Worm (Caenorhabditis elegans) whole organism, L1 larva: ENCODE results near the gene F26F12.4.
A peak's percentile ranks its signal among the peaks of the same experiment; 100 is the strongest.

Experiments used
- C16A3.4 ChIP-seq: fragments of 150-350 bp; optimal IDR thresholded peaks from 2 replicates; lab custom pipeline; 2014; ENCODE audit warnings: missing biosample characterization, missing genetic modification characterization
- C34B4.2 ChIP-seq: sonication (generic microtip); optimal IDR thresholded peaks from 2 replicates; lab custom pipeline; 2017; ENCODE audit warnings: mild to moderate bottlenecking, missing genetic modification characterization, missing compliant biosample characterization
- F16B12.6 ChIP-seq: fragments of 150-350 bp; optimal IDR thresholded peaks from 2 replicates; lab custom pipeline; 2014; ENCODE audit warnings: missing biosample characterization, missing genetic modification characterization
- Y116A8C.19 ChIP-seq: sonication (generic microtip); optimal IDR thresholded peaks from 2 replicates; lab custom pipeline; 2016; ENCODE audit warnings: missing compliant biosample characterization, missing genetic modification characterization, borderline replicate concordance
- aha-1 ChIP-seq: fragments of 150-350 bp; optimal IDR thresholded peaks from 2 replicates; lab custom pipeline; 2014; ENCODE audit warnings: missing biosample characterization, missing genetic modification characterization
- alr-1 ChIP-seq: fragments of 200-800 bp; sonication (Bioruptor generic); optimal IDR thresholded peaks from 2 replicates; lab custom pipeline; 2018; ENCODE audit warnings: borderline replicate concordance, mild to moderate bottlenecking, missing genetic modification characterization, missing compliant biosample characterization
- aly-2 ChIP-seq: fragments of 150-350 bp; optimal IDR thresholded peaks from 2 replicates; lab custom pipeline; 2014; ENCODE audit warnings: missing biosample characterization, missing genetic modification characterization
- ama-1 ChIP-seq: fragments of 150-350 bp; optimal IDR thresholded peaks from 2 replicates; lab custom pipeline; 2014
- blmp-1 ChIP-seq: fragments of 150-350 bp; optimal IDR thresholded peaks from 2 replicates; lab custom pipeline; 2014; ENCODE audit warnings: missing biosample characterization, missing genetic modification characterization
- ceh-82 ChIP-seq, 3 experiments: fragments of 150-350 bp in 1 of 3; sonication (generic microtip) in 2 of 3; optimal IDR thresholded peaks; 2 replicates each; lab custom pipeline; 2014 to 2017; ENCODE audit warnings: missing biosample characterization in 3 of 3, missing genetic modification characterization in 3 of 3
- ceh-88 ChIP-seq: fragments of 200-800 bp; sonication (Bioruptor generic); IDR thresholded peaks from 2 replicates; pipeline ENCODE4 v1.3.6; 2022; ENCODE audit warnings: missing genetic modification characterization, missing compliant biosample characterization
- ceh-90 ChIP-seq: sonication (generic microtip); optimal IDR thresholded peaks from 2 replicates; lab custom pipeline; 2016; ENCODE audit warnings: missing genetic modification characterization, missing compliant biosample characterization
- efl-1 ChIP-seq, 4 experiments: fragments of 150-350 bp; optimal IDR thresholded peaks in 3 of 4; peaks in 1 of 4; 1 replicate in 1 of 4; 2 replicates in 3 of 4; lab custom pipeline; 2014; ENCODE audit warnings: missing biosample characterization in 2 of 4, missing genetic modification characterization in 2 of 4, missing genetic modification reagents in 2 of 4
- efl-3 ChIP-seq: fragments of 200-800 bp; sonication (Bioruptor generic); optimal IDR thresholded peaks from 2 replicates; lab custom pipeline; 2018; ENCODE audit warnings: mild to moderate bottlenecking, missing genetic modification characterization, missing compliant biosample characterization
- egl-13 ChIP-seq: sonication (generic microtip); optimal IDR thresholded peaks from 2 replicates; lab custom pipeline; 2016; ENCODE audit warnings: missing genotype, missing genetic modification reagents, missing genetic modification characterization, missing compliant biosample characterization
- egl-27 ChIP-seq, 2 experiments: fragments of 150-350 bp in 1 of 2; sonication (generic microtip); optimal IDR thresholded peaks; 3 replicates each; lab custom pipeline; 2017 to 2018; ENCODE audit warnings: missing biosample characterization in 2 of 2, missing genetic modification characterization in 2 of 2, missing genetic modification reagents in 2 of 2
- elt-3 ChIP-seq, 6 experiments: fragments of 150-350 bp in 1 of 6; sonication (generic microtip); optimal IDR thresholded peaks; 2 replicates each; lab custom pipeline; 2017 to 2018; ENCODE audit warnings: missing biosample characterization in 6 of 6, missing genetic modification characterization in 6 of 6, inconsistent platforms in 1 of 6
- ets-5 ChIP-seq: fragments of 200-800 bp; sonication (Bioruptor generic); IDR thresholded peaks from 2 replicates; pipeline ENCODE4 v1.3.6; 2022; ENCODE audit warnings: missing genetic modification characterization, missing compliant biosample characterization
- fkh-4 ChIP-seq: sonication (generic microtip); optimal IDR thresholded peaks from 2 replicates; lab custom pipeline; 2016; ENCODE audit warnings: missing compliant biosample characterization, missing genetic modification characterization, borderline replicate concordance
- fkh-8 ChIP-seq: sonication (generic microtip); optimal IDR thresholded peaks from 2 replicates; lab custom pipeline; 2016; ENCODE audit warnings: mild to moderate bottlenecking, missing genetic modification characterization, missing compliant biosample characterization
- grh-1 ChIP-seq: fragments of 200-800 bp; sonication (Bioruptor generic); IDR thresholded peaks from 2 replicates; pipeline ENCODE4 v1.3.6; 2022; ENCODE audit warnings: missing genetic modification reagents, missing genetic modification characterization, missing compliant biosample characterization
- hlh-17 ChIP-seq: fragments of 200-800 bp; sonication (Bioruptor generic); optimal IDR thresholded peaks from 2 replicates; lab custom pipeline; 2018; ENCODE audit warnings: missing genetic modification characterization, mild to moderate bottlenecking, missing compliant biosample characterization, moderate library complexity, borderline replicate concordance
- hpl-2 ChIP-seq: fragments of 150-350 bp; optimal IDR thresholded peaks from 2 replicates; lab custom pipeline; 2014; ENCODE audit warnings: missing biosample characterization, missing genetic modification reagents, missing genetic modification characterization
- irx-1 ChIP-seq: sonication (generic microtip); optimal IDR thresholded peaks from 2 replicates; lab custom pipeline; 2016; ENCODE audit warnings: missing genetic modification characterization, missing compliant biosample characterization
- jun-1 ChIP-seq: fragments of 150-350 bp; optimal IDR thresholded peaks from 2 replicates; lab custom pipeline; 2014; ENCODE audit warnings: missing biosample characterization, missing genetic modification reagents, missing genetic modification characterization
- lin-13 ChIP-seq: fragments of 150-350 bp; optimal IDR thresholded peaks from 2 replicates; lab custom pipeline; 2014; ENCODE audit warnings: missing biosample characterization, missing genetic modification reagents, missing genetic modification characterization
- lin-14 ChIP-seq: fragments of 200-800 bp; sonication (Bioruptor generic); optimal IDR thresholded peaks from 2 replicates; lab custom pipeline; 2018; ENCODE audit warnings: mild to moderate bottlenecking, missing genetic modification characterization, moderate library complexity, missing compliant biosample characterization
- lin-15B ChIP-seq: fragments of 150-350 bp; sonication (generic microtip); optimal IDR thresholded peaks from 3 replicates; lab custom pipeline; 2014; ENCODE audit warnings: missing biosample characterization, missing genetic modification characterization
- lin-35 ChIP-seq, 2 experiments: fragments of 150-350 bp; optimal IDR thresholded peaks; 2 replicates each; lab custom pipeline; 2014; ENCODE audit warnings: missing biosample characterization in 2 of 2, missing genetic modification characterization in 2 of 2, missing genetic modification reagents in 2 of 2
- lin-39 ChIP-seq: fragments of 150-350 bp; optimal IDR thresholded peaks from 2 replicates; lab custom pipeline; 2014; ENCODE audit warnings: missing biosample characterization, missing genetic modification reagents, missing genetic modification characterization
- mab-9 ChIP-seq: fragments of 200-800 bp; sonication (Bioruptor generic); IDR thresholded peaks from 2 replicates; pipeline ENCODE4 v1.3.6; 2022; ENCODE audit warnings: missing genetic modification reagents, missing genetic modification characterization, missing compliant biosample characterization
- mdl-1 ChIP-seq, 2 experiments: fragments of 150-350 bp; optimal IDR thresholded peaks; 2 replicates each; lab custom pipeline; 2014 to 2017; ENCODE audit warnings: missing biosample characterization in 2 of 2, missing genetic modification characterization in 2 of 2, inconsistent platforms in 1 of 2
- mep-1 ChIP-seq: fragments of 150-350 bp; optimal IDR thresholded peaks from 2 replicates; lab custom pipeline; 2014; ENCODE audit warnings: missing biosample characterization, missing genetic modification characterization
- nhr-20 ChIP-seq: sonication (generic microtip); optimal IDR thresholded peaks from 2 replicates; lab custom pipeline; 2016; ENCODE audit warnings: mild to moderate bottlenecking, missing genetic modification characterization, missing compliant biosample characterization
- nhr-47 ChIP-seq: sonication (generic microtip); optimal IDR thresholded peaks from 2 replicates; lab custom pipeline; 2016; ENCODE audit warnings: mild to moderate bottlenecking, missing genetic modification characterization, moderate library complexity, missing compliant biosample characterization
- nhr-71 ChIP-seq: sonication (generic microtip); optimal IDR thresholded peaks from 2 replicates; lab custom pipeline; 2016; ENCODE audit warnings: mild to moderate bottlenecking, missing genetic modification characterization, moderate library complexity, missing compliant biosample characterization
- nhr-76 ChIP-seq: sonication (generic microtip); optimal IDR thresholded peaks from 2 replicates; lab custom pipeline; 2017; ENCODE audit warnings: missing biosample characterization, missing genetic modification characterization
- nhr-84 ChIP-seq: sonication (generic microtip); optimal IDR thresholded peaks from 2 replicates; lab custom pipeline; 2017; ENCODE audit warnings: missing biosample characterization, missing genetic modification characterization
- nhr-85 ChIP-seq: sonication (generic microtip); peaks from one replicate; lab custom pipeline; 2016; ENCODE audit warnings: missing genetic modification characterization, inconsistent platforms, missing compliant biosample characterization
- nhr-90 ChIP-seq: sonication (generic microtip); optimal IDR thresholded peaks from 2 replicates; lab custom pipeline; 2016; ENCODE audit warnings: mild to moderate bottlenecking, missing genetic modification characterization, missing compliant biosample characterization; ENCODE audit not compliant: poor library complexity
- pag-3 ChIP-seq: sonication (generic microtip); optimal IDR thresholded peaks from 2 replicates; lab custom pipeline; 2017; ENCODE audit warnings: missing genetic modification characterization, mild to moderate bottlenecking, missing compliant biosample characterization, antibody characterized with exemption, borderline replicate concordance; ENCODE audit not compliant: insufficient read depth
- rnt-1 ChIP-seq: sonication (generic microtip); optimal IDR thresholded peaks from 2 replicates; lab custom pipeline; 2016; ENCODE audit warnings: mild to moderate bottlenecking, missing genetic modification characterization, moderate library complexity, missing compliant biosample characterization
- skn-1 ChIP-seq: fragments of 150-350 bp; optimal IDR thresholded peaks from 2 replicates; lab custom pipeline; 2014; ENCODE audit warnings: missing biosample characterization, missing genetic modification characterization
- snu-23 ChIP-seq: sonication (generic microtip); optimal IDR thresholded peaks from 2 replicates; lab custom pipeline; 2016; ENCODE audit warnings: missing genetic modification characterization, missing compliant biosample characterization
- sup-37 ChIP-seq: fragments of 200-800 bp; sonication (Bioruptor generic); optimal IDR thresholded peaks from 2 replicates; lab custom pipeline; 2018; ENCODE audit warnings: mild to moderate bottlenecking, missing genetic modification characterization, missing compliant biosample characterization
- tlp-1 ChIP-seq: fragments of 150-350 bp; optimal IDR thresholded peaks from 2 replicates; lab custom pipeline; 2014; ENCODE audit warnings: missing biosample characterization, missing genetic modification characterization
- unc-130 ChIP-seq: fragments of 150-350 bp; optimal IDR thresholded peaks from 2 replicates; lab custom pipeline; 2017; ENCODE audit warnings: missing biosample characterization, missing genetic modification characterization, inconsistent platforms
- unc-62 ChIP-seq: fragments of 150-350 bp; optimal IDR thresholded peaks from 2 replicates; lab custom pipeline; 2014; ENCODE audit warnings: missing biosample characterization, missing genetic modification reagents, missing genetic modification characterization
- zag-1 ChIP-seq: fragments of 150-350 bp; optimal IDR thresholded peaks from 2 replicates; lab custom pipeline; 2014; ENCODE audit warnings: missing biosample characterization, missing genetic modification characterization
- zip-4 ChIP-seq: fragments of 200-800 bp; sonication (Bioruptor generic); optimal IDR thresholded peaks from 2 replicates; lab custom pipeline; 2018; ENCODE audit warnings: mild to moderate bottlenecking, missing genetic modification characterization, moderate library complexity, missing compliant biosample characterization

F26F12.4 gene

DNA sequence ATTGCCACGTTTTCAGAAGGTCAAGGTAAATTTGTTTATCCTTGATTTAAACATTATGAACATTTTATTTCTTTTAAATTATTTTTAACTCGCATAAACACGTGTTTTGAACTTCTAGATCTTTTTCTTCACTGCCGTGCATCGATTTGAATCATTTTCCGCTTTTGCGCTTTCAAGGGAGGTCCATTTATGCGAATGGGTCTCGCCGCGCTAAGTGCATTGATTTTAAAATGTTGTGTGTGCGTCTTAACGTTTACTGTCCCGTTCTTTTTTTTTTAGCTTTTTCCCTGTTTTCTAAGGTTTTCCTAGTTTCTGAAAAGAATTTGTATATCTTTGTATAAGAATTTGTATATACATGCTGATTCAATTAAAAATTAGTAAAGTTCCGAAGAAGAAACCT is 43.6 kb downstream of the F26F12.4 start:
- no peak for TF ChIP-seq blmp-1
- TF ChIP-seq fkh-8: no peak
- TF ChIP-seq efl-1 (optimal IDR thresholded peaks at IDR 0.05; lab: Kevin White, UChicago): peak; percentile 6 to 24
- TF ChIP-seq efl-1 (GFP tag; optimal IDR thresholded peaks at IDR 0.05 in 1 of 2; lab: Kevin White, UChicago): no peak
- TF ChIP-seq nhr-47 (tag; lab: Kevin White, UChicago): no peak

DNA sequence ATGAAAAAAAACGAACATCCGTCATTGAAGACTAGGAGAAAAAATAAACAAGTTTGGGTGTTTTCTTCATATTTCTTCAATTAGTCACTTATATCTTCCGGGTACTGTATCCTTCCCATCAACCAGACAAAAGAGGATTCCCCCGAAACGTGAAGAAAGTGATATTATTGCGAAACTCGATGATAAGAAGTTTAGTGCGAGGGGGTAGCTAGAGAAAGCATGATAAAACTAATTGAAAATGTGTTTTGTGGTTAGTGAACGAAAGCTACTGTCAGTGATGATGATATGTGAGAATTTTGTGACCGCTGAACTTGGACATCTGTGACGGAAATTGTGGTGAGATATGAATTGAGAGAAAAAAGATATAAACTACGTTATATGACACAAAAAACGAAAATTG is 46.2 kb downstream of the F26F12.4 start:
- TF ChIP-seq nhr-90: peak; percentile 21
- no peak for TF ChIP-seq nhr-84
- no peak for TF ChIP-seq lin-39 (tag; lab: Kevin White, UChicago)
- TF ChIP-seq fkh-8: no peak
- TF ChIP-seq nhr-85: peak; percentile 86
- TF ChIP-seq nhr-76 (tag; lab: Kevin White, UChicago): no peak
- TF ChIP-seq pag-3: no peak
- TF ChIP-seq egl-13 (tag; lab: Kevin White, UChicago): no peak
- no peak for TF ChIP-seq mep-1 (tag; lab: Kevin White, UChicago)
- no peak for TF ChIP-seq mab-9 (GFP tag; lab: Robert Waterston, UW)
- no peak for TF ChIP-seq unc-62 (GFP tag; lab: Kevin White, UChicago)
- TF ChIP-seq mdl-1 (tag; optimal IDR thresholded peaks at IDR 0.05; lab: Kevin White, UChicago): no peak
- TF ChIP-seq tlp-1: no peak
- TF ChIP-seq elt-3 (tag; optimal IDR thresholded peaks at IDR 0.05; lab: Kevin White, UChicago): peak in 4 of 6 experiments; percentile 60 to 92 (median 87)
- TF ChIP-seq ets-5 (GFP tag; lab: Robert Waterston, UW): no peak
- TF ChIP-seq jun-1 (tag; lab: Kevin White, UChicago): no peak
- no peak for TF ChIP-seq unc-130 (tag; lab: Kevin White, UChicago)
- TF ChIP-seq aly-2 (tag; lab: Kevin White, UChicago): no peak
- TF ChIP-seq irx-1 (tag; lab: Kevin White, UChicago): no peak
- no peak for TF ChIP-seq sup-37 (GFP tag; lab: Kevin White, UChicago)
- TF ChIP-seq grh-1 (GFP tag; lab: Robert Waterston, UW): no peak
- peak; percentile 81 for TF ChIP-seq nhr-20 (tag; lab: Kevin White, UChicago)
- TF ChIP-seq F16B12.6 (tag; lab: Kevin White, UChicago): no peak
- TF ChIP-seq hlh-17 (GFP tag; lab: Kevin White, UChicago): no peak
- TF ChIP-seq zip-4 (GFP tag; lab: Kevin White, UChicago): no peak
- TF ChIP-seq lin-14 (GFP tag; lab: Kevin White, UChicago): peak; percentile 70
- TF ChIP-seq aha-1: no peak
- TF ChIP-seq ama-1 (lab: Kevin White, UChicago): no peak
- no peak for TF ChIP-seq lin-13 (GFP tag; lab: Kevin White, UChicago)
- no peak for TF ChIP-seq C34B4.2
- no peak for TF ChIP-seq Y116A8C.19
- peak; percentile 32 for TF ChIP-seq snu-23 (GFP tag; lab: Kevin White, UChicago)
- no peak for TF ChIP-seq fkh-4 (tag; lab: Kevin White, UChicago)
- TF ChIP-seq skn-1: no peak
- no peak for TF ChIP-seq efl-1 (optimal IDR thresholded peaks at IDR 0.05; lab: Kevin White, UChicago)
- TF ChIP-seq efl-1 (GFP tag; optimal IDR thresholded peaks at IDR 0.05 in 1 of 2; lab: Kevin White, UChicago): no peak
- peak in 1 of 2 experiments; percentile 11 for TF ChIP-seq lin-35 (GFP tag; optimal IDR thresholded peaks at IDR 0.05; lab: Kevin White, UChicago)
- TF ChIP-seq alr-1 (tag; lab: Kevin White, UChicago): no peak
- peak; percentile 98 for TF ChIP-seq blmp-1
- TF ChIP-seq rnt-1 (tag; lab: Kevin White, UChicago): no peak
- no peak for TF ChIP-seq lin-15B (tag; lab: Kevin White, UChicago)
- TF ChIP-seq ceh-90 (tag; lab: Kevin White, UChicago): no peak
- TF ChIP-seq egl-27 (tag; optimal IDR thresholded peaks at IDR 0.05; lab: Kevin White, UChicago): no peak
- no peak for TF ChIP-seq efl-3 (GFP tag; lab: Kevin White, UChicago)
- TF ChIP-seq ceh-82 (tag; optimal IDR thresholded peaks at IDR 0.05; lab: Kevin White, UChicago): no peak
- TF ChIP-seq zag-1 (tag; lab: Kevin White, UChicago): no peak
- no peak for TF ChIP-seq C16A3.4 (tag; lab: Kevin White, UChicago)
- no peak; the same call in 1 of the 2 replicates for TF ChIP-seq ceh-88 (GFP tag; lab: Robert Waterston, UW)
- no peak for TF ChIP-seq hpl-2 (GFP tag; lab: Kevin White, UChicago)
- peak; percentile 71 for TF ChIP-seq nhr-71 (tag; lab: Kevin White, UChicago)
